Fruit fly (Drosophila melanogaster) whole organism, wandering third instar larva: ENCODE results near the gene Ost48.
A peak's percentile ranks its signal among the peaks of the same experiment; 100 is the strongest.

Experiments used
- CG9705 ChIP-seq: fragments of 200-800 bp; sonication (Bioruptor generic); optimal IDR thresholded peaks from 2 replicates; lab custom pipeline; 2018; ENCODE audit warnings: missing biosample characterization, mild to moderate bottlenecking, missing genetic modification characterization
- CrebA ChIP-seq: fragments of 200-800 bp; sonication (Bioruptor generic); optimal IDR thresholded peaks from 2 replicates; lab custom pipeline; 2016; ENCODE audit warnings: missing biosample characterization, mild to moderate bottlenecking, missing genetic modification characterization, borderline replicate concordance
- Dfd ChIP-seq: fragments of >200 bp; optimal IDR thresholded peaks from 2 replicates; lab custom pipeline; 2017; ENCODE audit warnings: missing biosample characterization, missing genetic modification characterization
- Dif ChIP-seq: fragments of 200-275, 200-300 bp; sonication (Bioruptor generic); optimal IDR thresholded peaks from 2 replicates; lab custom pipeline; 2018; ENCODE audit warnings: missing biosample characterization, missing genetic modification characterization; ENCODE audit not compliant: partially characterized antibody
- GATAd ChIP-seq: sonication (Bioruptor generic); optimal IDR thresholded peaks from 2 replicates; lab custom pipeline; 2016; ENCODE audit warnings: missing biosample characterization, missing genetic modification characterization
- HLH106 ChIP-seq: fragments of 200-800 bp; optimal IDR thresholded peaks from 3 replicates; lab custom pipeline; 2019; ENCODE audit warnings: missing biosample characterization, mild to moderate bottlenecking, missing genetic modification characterization, moderate library complexity
- Hnf4 ChIP-seq: fragments of 200-800 bp; sonication (Bioruptor generic); optimal IDR thresholded peaks from 2 replicates; lab custom pipeline; 2016; ENCODE audit warnings: missing biosample characterization, mild to moderate bottlenecking, missing genetic modification characterization
- Hr78 ChIP-seq: fragments of >200 bp; optimal IDR thresholded peaks from 2 replicates; lab custom pipeline; 2017; ENCODE audit warnings: missing biosample characterization, missing genetic modification characterization
- Hr83 ChIP-seq: fragments of 200-300 bp; sonication (Bioruptor generic); optimal IDR thresholded peaks from 2 replicates; lab custom pipeline; 2016; ENCODE audit warnings: missing biosample characterization, mild to moderate bottlenecking, missing genetic modification characterization, moderate library complexity; ENCODE audit not compliant: poor library complexity, severe bottlenecking
- Myc ChIP-seq: fragments of >200 bp; optimal IDR thresholded peaks from 2 replicates; lab custom pipeline; 2017
- N ChIP-seq: fragments of >200 bp; optimal IDR thresholded peaks from 2 replicates; lab custom pipeline; 2018; ENCODE audit warnings: missing biosample characterization, missing external identifiers, missing genetic modification characterization
- OdsH ChIP-seq: fragments of 200-800 bp; sonication (Bioruptor generic); optimal IDR thresholded peaks from 2 replicates; lab custom pipeline; 2016; ENCODE audit warnings: missing biosample characterization, mild to moderate bottlenecking, missing genetic modification characterization
- Rel ChIP-seq, 2 experiments: fragments of 200-800 bp; sonication (Bioruptor generic) in 1 of 2; optimal IDR thresholded peaks; 2 replicates in 1 of 2; 3 replicates in 1 of 2; lab custom pipeline; 2016 to 2019; ENCODE audit warnings: mild to moderate bottlenecking in 2 of 2, missing biosample characterization in 2 of 2, missing genetic modification characterization in 2 of 2, moderate library complexity in 1 of 2
- Sp1 ChIP-seq: fragments of 200-800 bp; sonication (Bioruptor generic); optimal IDR thresholded peaks from 3 replicates; lab custom pipeline; 2019; ENCODE audit warnings: missing biosample characterization, mild to moderate bottlenecking, missing genetic modification characterization, moderate library complexity
- br ChIP-seq: fragments of 200-800 bp; sonication (Bioruptor generic); optimal IDR thresholded peaks from 2 replicates; lab custom pipeline; 2016; ENCODE audit warnings: missing biosample characterization, missing genetic modification characterization
- brk ChIP-seq: fragments of 200-800 bp; sonication (Bioruptor generic); optimal IDR thresholded peaks from 2 replicates; lab custom pipeline; 2016; ENCODE audit warnings: missing biosample characterization, mild to moderate bottlenecking, missing genetic modification characterization
- dl ChIP-seq, 2 experiments: fragments of 175-275, 200-275 bp in 1 of 2; fragments of 200-275 bp in 1 of 2; sonication (Bioruptor generic); optimal IDR thresholded peaks; lab custom pipeline; 2018; ENCODE audit warnings: mild to moderate bottlenecking in 2 of 2, missing biosample characterization in 2 of 2, missing genetic modification characterization in 2 of 2, moderate library complexity in 2 of 2; ENCODE audit not compliant: partially characterized antibody in 2 of 2, insufficient read depth in 1 of 2
- dmrt93B ChIP-seq: fragments of 200-800 bp; sonication (Bioruptor generic); optimal IDR thresholded peaks from 2 replicates; lab custom pipeline; 2018; ENCODE audit warnings: missing biosample characterization, mild to moderate bottlenecking, missing genetic modification characterization
- dsf ChIP-seq: sonication (Bioruptor generic); optimal IDR thresholded peaks from 2 replicates; lab custom pipeline; 2016; ENCODE audit warnings: missing biosample characterization, missing genetic modification characterization, borderline replicate concordance
- ey ChIP-seq: fragments of 200-800 bp; sonication (Bioruptor generic); optimal IDR thresholded peaks from 2 replicates; lab custom pipeline; 2016; ENCODE audit warnings: missing biosample characterization, missing genetic modification characterization
- foxo ChIP-seq, 2 experiments: fragments of 200-800 bp; sonication (Bioruptor generic); optimal IDR thresholded peaks; 2 replicates in 1 of 2; 3 replicates in 1 of 2; lab custom pipeline; 2016 to 2017; ENCODE audit warnings: missing biosample characterization in 2 of 2, missing genetic modification characterization in 2 of 2
- fru ChIP-seq: fragments of 200-800 bp; sonication (Bioruptor generic); optimal IDR thresholded peaks from 3 replicates; lab custom pipeline; 2016; ENCODE audit warnings: missing biosample characterization, mild to moderate bottlenecking, missing genetic modification characterization
- h ChIP-seq: fragments of 200-800 bp; sonication (Bioruptor generic); optimal IDR thresholded peaks from 3 replicates; lab custom pipeline; 2016; ENCODE audit warnings: missing biosample characterization, mild to moderate bottlenecking, missing genetic modification characterization
- jim ChIP-seq: fragments of 175-275, 200-325 bp; sonication (Bioruptor generic); optimal IDR thresholded peaks from 2 replicates; lab custom pipeline; 2016; ENCODE audit warnings: missing biosample characterization, mild to moderate bottlenecking, missing genetic modification characterization
- lola ChIP-seq: fragments of >200 bp; optimal IDR thresholded peaks from 2 replicates; lab custom pipeline; 2017; ENCODE audit warnings: missing biosample characterization, missing genetic modification characterization
- pan ChIP-seq: fragments of >200 bp; optimal IDR thresholded peaks from 2 replicates; lab custom pipeline; 2017
- psq ChIP-seq: fragments of 200-800 bp; sonication (Bioruptor generic); optimal IDR thresholded peaks from 3 replicates; lab custom pipeline; 2017; ENCODE audit warnings: missing biosample characterization, mild to moderate bottlenecking, missing genetic modification characterization, moderate library complexity
- rgr ChIP-seq: fragments of 200-800 bp; sonication (Bioruptor generic); optimal IDR thresholded peaks from 3 replicates; lab custom pipeline; 2016; ENCODE audit warnings: missing biosample characterization, mild to moderate bottlenecking, missing genetic modification characterization
- sage ChIP-seq: fragments of 200-800 bp; sonication (Bioruptor generic); optimal IDR thresholded peaks from 2 replicates; lab custom pipeline; 2016; ENCODE audit warnings: missing biosample characterization, mild to moderate bottlenecking, missing genetic modification characterization
- sv ChIP-seq: fragments of 200-800 bp; sonication (Bioruptor generic); optimal IDR thresholded peaks from 3 replicates; lab custom pipeline; 2016; ENCODE audit warnings: missing biosample characterization, missing genetic modification characterization
- tai ChIP-seq: sonication (Bioruptor generic); optimal IDR thresholded peaks from 2 replicates; lab custom pipeline; 2016; ENCODE audit warnings: missing biosample characterization, missing genetic modification characterization
- usp ChIP-seq: fragments of >200 bp; optimal IDR thresholded peaks from 2 replicates; lab custom pipeline; 2017; ENCODE audit warnings: missing biosample characterization, missing genetic modification characterization
- woc ChIP-seq: sonication (Bioruptor generic); optimal IDR thresholded peaks from 2 replicates; lab custom pipeline; 2016; ENCODE audit warnings: missing biosample characterization, mild to moderate bottlenecking, missing genetic modification characterization

Gene Ost48

dm6 chrX:9156388-9156823 is 1.9 kb downstream of the Ost48 start, which contains the start of gene His3.3B:
His3.3B (minus strand) TSS chrX:9156669.
- peak; percentile 24 for TF ChIP-seq h (GFP tag; lab: Kevin White, UChicago)
- peak; percentile 12 for TF ChIP-seq br (GFP tag; lab: Kevin White, UChicago)
- peak; percentile 14 for TF ChIP-seq Sp1 (GFP tag; lab: Kevin White, UChicago)
- peak; percentile 17 for TF ChIP-seq brk (GFP tag; lab: Kevin White, UChicago)
- TF ChIP-seq usp (GFP tag; lab: Kevin White, UChicago) = no peak
- TF ChIP-seq Dfd (GFP tag; lab: Kevin White, UChicago) = no peak
- TF ChIP-seq rgr (GFP tag; lab: Kevin White, UChicago) = peak; percentile 6
- TF ChIP-seq Dif (GFP tag; lab: Kevin White, UChicago) = peak; percentile 33
- TF ChIP-seq CrebA (GFP tag; lab: Kevin White, UChicago) = no peak

dm6 chrX:9155715-9156387 is 2.5 kb downstream of the Ost48 start:
- no peak for TF ChIP-seq tai (GFP tag; lab: Kevin White, UChicago)
- TF ChIP-seq HLH106 (tag; lab: Kevin White, UChicago) = peak; percentile 18
- no peak for TF ChIP-seq Hr78
- peak; percentile 23 for TF ChIP-seq h (GFP tag; lab: Kevin White, UChicago)
- TF ChIP-seq N (GFP tag; lab: Kevin White, UChicago) = no peak
- peak; percentile 8 for TF ChIP-seq sage
- TF ChIP-seq br (GFP tag; lab: Kevin White, UChicago) = peak; percentile 17
- TF ChIP-seq GATAd (GFP tag; lab: Kevin White, UChicago) = no peak
- TF ChIP-seq brk (GFP tag; lab: Kevin White, UChicago) = peak; percentile 8
- TF ChIP-seq Sp1 (GFP tag; lab: Kevin White, UChicago) = peak; percentile 32
- TF ChIP-seq psq (GFP tag; lab: Kevin White, UChicago) = peak; percentile 67
- no peak for TF ChIP-seq Dif (GFP tag; lab: Kevin White, UChicago)
- TF ChIP-seq jim (GFP tag; lab: Kevin White, UChicago) = no peak
- peak; percentile 34 for TF ChIP-seq Rel (GFP tag; optimal IDR thresholded peaks at IDR 0.05; lab: Kevin White, UChicago)
- TF ChIP-seq Rel (tag; optimal IDR thresholded peaks at IDR 0.05; lab: Kevin White, UChicago) = peak; percentile 32
- no peak for TF ChIP-seq CrebA (GFP tag; lab: Kevin White, UChicago)
- TF ChIP-seq Hr83 (GFP tag; lab: Kevin White, UChicago) = peak; percentile 3
- no peak for TF ChIP-seq Myc (lab: Kevin White, UChicago)
- no peak for TF ChIP-seq lola
- TF ChIP-seq, all 38 proteins: peak for 9

dm6 chrX:9155134-9155533 is 3.2 kb downstream of the Ost48 start:
- peak; percentile 65 for TF ChIP-seq HLH106 (tag; lab: Kevin White, UChicago)
- no peak for TF ChIP-seq brk (GFP tag; lab: Kevin White, UChicago)
- peak; percentile 67 for TF ChIP-seq h (GFP tag; lab: Kevin White, UChicago)
- peak; percentile 77 for TF ChIP-seq Sp1 (GFP tag; lab: Kevin White, UChicago)
- peak; percentile 56 for TF ChIP-seq dmrt93B (GFP tag; lab: Kevin White, UChicago)
- TF ChIP-seq tai (GFP tag; lab: Kevin White, UChicago) = no peak
- no peak for TF ChIP-seq Hr83 (GFP tag; lab: Kevin White, UChicago)
- peak; percentile 70 for TF ChIP-seq fru (GFP tag; lab: Kevin White, UChicago)
- TF ChIP-seq sage = peak; percentile 40
- TF ChIP-seq Hnf4 (GFP tag; lab: Kevin White, UChicago) = peak; percentile 53
- peak; percentile 14 for TF ChIP-seq sv (GFP tag; lab: Kevin White, UChicago)
- TF ChIP-seq ey (GFP tag; lab: Kevin White, UChicago) = peak; percentile 64
- peak; percentile 16 for TF ChIP-seq dsf (GFP tag; lab: Kevin White, UChicago)
- no peak for TF ChIP-seq Dfd (GFP tag; lab: Kevin White, UChicago)
- peak in 1 of 2 experiments; percentile 65 for TF ChIP-seq foxo (GFP tag; optimal IDR thresholded peaks at IDR 0.05; lab: Kevin White, UChicago)
- peak; percentile 57 for TF ChIP-seq rgr (GFP tag; lab: Kevin White, UChicago)
- TF ChIP-seq dl (GFP tag; optimal IDR thresholded peaks at IDR 0.05; lab: Kevin White, UChicago; ENCODE audit: insufficient read depth in 1 of 2, partially characterized antibody in 2 of 2) = no peak
- TF ChIP-seq pan = no peak
- peak; percentile 41 for TF ChIP-seq woc (GFP tag; lab: Kevin White, UChicago)
- peak; percentile 40 for TF ChIP-seq CG9705 (GFP tag; lab: Kevin White, UChicago)
- TF ChIP-seq br (GFP tag; lab: Kevin White, UChicago) = peak; percentile 57
- TF ChIP-seq OdsH (GFP tag; lab: Kevin White, UChicago) = peak; percentile 33
